Fruit fly (Drosophila melanogaster) whole organism, embryonic: Measurements from ENCODE around the gene CG5355.

Experiments
- BEAF-32 ChIP-seq: fragments of 200-800 bp; sonication (Bioruptor generic); optimal IDR thresholded peaks from 3 replicates; lab custom pipeline; 2017; ENCODE audit warnings: missing biosample characterization, missing genetic modification characterization, mild to moderate bottlenecking, moderate library complexity, missing genetic modification reagents
- Bdp1 ChIP-seq: fragments of 200-800 bp; sonication (Bioruptor generic); optimal IDR thresholded peaks from 3 replicates; lab custom pipeline; 2016; ENCODE audit warnings: missing biosample characterization, missing genetic modification characterization
- Blimp-1 ChIP-seq: fragments of 200-800 bp; sonication (Bioruptor generic); optimal IDR thresholded peaks from 3 replicates; lab custom pipeline; 2018; ENCODE audit warnings: missing biosample characterization, missing genetic modification characterization, mild to moderate bottlenecking, moderate library complexity, missing genetic modification reagents
- CG10654 ChIP-seq: fragments of 200-800 bp; sonication (Bioruptor generic); optimal IDR thresholded peaks from 2 replicates; lab custom pipeline; 2016; ENCODE audit warnings: missing biosample characterization, missing genetic modification characterization
- CG11085 ChIP-seq: fragments of 200-800 bp; sonication (Bioruptor generic); IDR thresholded peaks from 2 replicates; pipeline ENCODE4 v1.3.6; 2022; ENCODE audit warnings: missing biosample characterization, missing genetic modification characterization
- CG11695 ChIP-seq: fragments of 200-800 bp; sonication (Bioruptor generic); IDR thresholded peaks from 3 replicates; pipeline ENCODE4 v1.3.6; 2022; ENCODE audit warnings: missing biosample characterization, missing genetic modification characterization
- CG1233 ChIP-seq: fragments of 200-800 bp; sonication (Bioruptor generic); optimal IDR thresholded peaks from 4 replicates; lab custom pipeline; 2018; ENCODE audit warnings: missing biosample characterization, mild to moderate bottlenecking, missing genetic modification characterization
- CG13287 ChIP-seq: fragments of 200-800 bp; sonication (Bioruptor generic); IDR thresholded peaks from 2 replicates; pipeline ENCODE4 v1.3.6; 2022; ENCODE audit warnings: missing biosample characterization, missing genetic modification characterization; ENCODE audit not compliant: partially characterized antibody
- CG14710 ChIP-seq: fragments of 200-800 bp; sonication (Bioruptor generic); optimal IDR thresholded peaks from 3 replicates; lab custom pipeline; 2019; ENCODE audit warnings: missing biosample characterization, mild to moderate bottlenecking, missing genetic modification characterization, moderate library complexity
- CG14860 ChIP-seq: fragments of 200-800 bp; sonication (Bioruptor generic); IDR thresholded peaks from 3 replicates; pipeline ENCODE4 v1.3.6; 2022; ENCODE audit warnings: missing biosample characterization, missing genetic modification characterization; ENCODE audit not compliant: partially characterized antibody
- CG15514 ChIP-seq: fragments of 200-800 bp; sonication (Bioruptor generic); optimal IDR thresholded peaks from 3 replicates; lab custom pipeline; 2017; ENCODE audit warnings: missing biosample characterization, missing genetic modification characterization, mild to moderate bottlenecking, moderate library complexity, missing genetic modification reagents
- CG17612 ChIP-seq: fragments of 200-800 bp; sonication (Bioruptor generic); IDR thresholded peaks from 2 replicates; pipeline ENCODE4 v1.3.6; 2022; ENCODE audit warnings: missing biosample characterization, missing genetic modification characterization
- CG1792 ChIP-seq: fragments of 200-800 bp; sonication (Bioruptor generic); optimal IDR thresholded peaks from 2 replicates; lab custom pipeline; 2016; ENCODE audit warnings: missing biosample characterization, missing genetic modification characterization
- CG2120 ChIP-seq: fragments of 200-800 bp; sonication (Bioruptor generic); optimal IDR thresholded peaks from 3 replicates; lab custom pipeline; 2016; ENCODE audit warnings: missing biosample characterization, missing genetic modification characterization
- CG2712 ChIP-seq: fragments of 200-800 bp; optimal IDR thresholded peaks from 3 replicates; lab custom pipeline; 2019; ENCODE audit warnings: missing biosample characterization, mild to moderate bottlenecking, missing genetic modification characterization, moderate library complexity
- CG30403 ChIP-seq: fragments of 200-800 bp; sonication (Bioruptor generic); optimal IDR thresholded peaks from 3 replicates; lab custom pipeline; 2016; ENCODE audit warnings: missing biosample characterization, missing genetic modification characterization
- CG32767 ChIP-seq: fragments of 200-800 bp; sonication (Bioruptor generic); IDR thresholded peaks from 2 replicates; pipeline ENCODE4 v1.3.6; 2022; ENCODE audit warnings: missing biosample characterization, missing genetic modification characterization
- CG33557 ChIP-seq: fragments of 200-800 bp; sonication (Bioruptor generic); optimal IDR thresholded peaks from 2 replicates; lab custom pipeline; 2019; ENCODE audit warnings: missing biosample characterization, mild to moderate bottlenecking, missing genetic modification characterization, moderate library complexity
- CG4404 ChIP-seq: fragments of 200-800 bp; sonication (Bioruptor generic); IDR thresholded peaks from 2 replicates; pipeline ENCODE4 v1.3.6; 2022; ENCODE audit warnings: missing biosample characterization, missing genetic modification characterization
- CG5953 ChIP-seq: fragments of 200-800 bp; sonication (Bioruptor generic); IDR thresholded peaks from 2 replicates; pipeline ENCODE4 v1.3.6; 2022; ENCODE audit warnings: missing biosample characterization, missing genetic modification characterization
- CG8089 ChIP-seq: fragments of 200-800 bp; sonication (Bioruptor generic); optimal IDR thresholded peaks from 3 replicates; lab custom pipeline; 2016; ENCODE audit warnings: missing biosample characterization, missing genetic modification characterization
- Chrac-16 ChIP-seq: fragments of 200-800 bp; sonication (Bioruptor generic); optimal IDR thresholded peaks from 3 replicates; lab custom pipeline; 2016; ENCODE audit warnings: missing biosample characterization, missing genetic modification characterization
- CoRest ChIP-seq: fragments of 200-800 bp; sonication (Bioruptor generic); optimal IDR thresholded peaks from 3 replicates; lab custom pipeline; 2018; ENCODE audit warnings: missing biosample characterization, mild to moderate bottlenecking, missing genetic modification characterization, moderate library complexity
- CrebB ChIP-seq: fragments of 200-800 bp; sonication (Bioruptor generic); optimal IDR thresholded peaks from 3 replicates; lab custom pipeline; 2018; ENCODE audit warnings: missing biosample characterization, mild to moderate bottlenecking, missing genetic modification characterization
- Dad ChIP-seq: fragments of 200-800 bp; sonication (Bioruptor generic); optimal IDR thresholded peaks from 3 replicates; lab custom pipeline; 2016; ENCODE audit warnings: missing biosample characterization, missing genetic modification characterization
- Dbx ChIP-seq: fragments of 200-800 bp; sonication (Bioruptor generic); IDR thresholded peaks from 3 replicates; pipeline ENCODE4 v1.3.6; 2022; ENCODE audit warnings: missing biosample characterization, missing genetic modification characterization
- Dip3 ChIP-seq: fragments of 200-800 bp; sonication (Bioruptor generic); optimal IDR thresholded peaks from 3 replicates; lab custom pipeline; 2016; ENCODE audit warnings: missing biosample characterization, missing genetic modification characterization
- Gug ChIP-seq: fragments of 200-800 bp; sonication (Bioruptor generic); IDR thresholded peaks from 4 replicates; pipeline ENCODE4 v1.3.6; 2022; ENCODE audit warnings: missing biosample characterization, missing genetic modification characterization
- Hmr ChIP-seq: fragments of 200-800 bp; sonication (Bioruptor generic); optimal IDR thresholded peaks from 3 replicates; lab custom pipeline; 2017; ENCODE audit warnings: mild to moderate bottlenecking, missing biosample characterization, missing genetic modification reagents, missing genetic modification characterization
- Hr39 ChIP-seq: fragments of >200 bp; optimal IDR thresholded peaks from 2 replicates; lab custom pipeline; 2017
- Kr ChIP-seq: fragments of 200-800 bp; sonication (Bioruptor generic); optimal IDR thresholded peaks from 2 replicates; lab custom pipeline; 2017; ENCODE audit warnings: missing biosample characterization, mild to moderate bottlenecking, missing genetic modification characterization
- ase ChIP-seq: fragments of 200-800 bp; sonication (Bioruptor generic); IDR thresholded peaks from 3 replicates; pipeline ENCODE4 v1.3.6; 2022; ENCODE audit warnings: missing biosample characterization, missing genetic modification characterization
- bab2 ChIP-seq: fragments of 200-800 bp; sonication (Bioruptor generic); optimal IDR thresholded peaks from 2 replicates; lab custom pipeline; 2016; ENCODE audit warnings: missing biosample characterization, missing genetic modification characterization
- bcd ChIP-seq: fragments of 200-800 bp; sonication (Bioruptor generic); optimal IDR thresholded peaks from 2 replicates; lab custom pipeline; 2017; ENCODE audit warnings: missing biosample characterization, mild to moderate bottlenecking, missing genetic modification characterization
- br ChIP-seq: fragments of >200 bp; optimal IDR thresholded peaks from 2 replicates; lab custom pipeline; 2017
- cg ChIP-seq: fragments of 200-800 bp; sonication (Bioruptor generic); optimal IDR thresholded peaks from 3 replicates; lab custom pipeline; 2019; ENCODE audit warnings: missing biosample characterization, mild to moderate bottlenecking, missing genetic modification characterization, moderate library complexity
- corto ChIP-seq: fragments of 200-800 bp; sonication (Bioruptor generic); optimal IDR thresholded peaks from 2 replicates; lab custom pipeline; 2016; ENCODE audit warnings: missing biosample characterization, mild to moderate bottlenecking, missing genetic modification characterization, moderate library complexity
- dimm ChIP-seq: fragments of 200-800 bp; sonication (Bioruptor generic); IDR thresholded peaks from 2 replicates; pipeline ENCODE4 v1.3.6; 2022; ENCODE audit warnings: missing biosample characterization, missing genetic modification characterization
- ems ChIP-seq: fragments of 200-800 bp; sonication (Bioruptor generic); optimal IDR thresholded peaks from 3 replicates; lab custom pipeline; 2016; ENCODE audit warnings: missing biosample characterization, missing genetic modification characterization
- en ChIP-seq: fragments of 200-800 bp; sonication (Bioruptor generic); optimal IDR thresholded peaks from 2 replicates; lab custom pipeline; 2016; ENCODE audit warnings: missing biosample characterization, missing genetic modification characterization
- lola ChIP-seq, 3 experiments: fragments of >200 bp in 2 of 3; fragments of 200-800 bp in 1 of 3; sonication (Bioruptor generic) in 1 of 3; optimal IDR thresholded peaks; 2 replicates each; lab custom pipeline; 2017 to 2019; ENCODE audit warnings: missing biosample characterization in 3 of 3, missing genetic modification characterization in 3 of 3, mild to moderate bottlenecking in 1 of 3, moderate library complexity in 1 of 3
- odd ChIP-seq: fragments of 200-800 bp; sonication (Bioruptor generic); optimal IDR thresholded peaks from 2 replicates; lab custom pipeline; 2017; ENCODE audit warnings: missing biosample characterization, mild to moderate bottlenecking, missing genetic modification characterization
- pfk ChIP-seq: fragments of 200-800 bp; sonication (Bioruptor generic); optimal IDR thresholded peaks from 2 replicates; lab custom pipeline; 2018; ENCODE audit warnings: missing biosample characterization, mild to moderate bottlenecking, missing genetic modification characterization, moderate library complexity
- row ChIP-seq: fragments of 200-800 bp; sonication (Bioruptor generic); IDR thresholded peaks from 3 replicates; pipeline ENCODE4 v1.3.6; 2022; ENCODE audit warnings: missing biosample characterization, missing genetic modification characterization
- sens ChIP-seq: fragments of 200-800 bp; sonication (Bioruptor generic); peaks from one replicate; lab custom pipeline; 2016; ENCODE audit warnings: missing biosample characterization, missing genetic modification characterization
- sug ChIP-seq: fragments of 200-800 bp; optimal IDR thresholded peaks from 2 replicates; lab custom pipeline; 2019; ENCODE audit warnings: missing biosample characterization, mild to moderate bottlenecking, missing genetic modification characterization, moderate library complexity
- tgo ChIP-seq: fragments of 200-800 bp; sonication (Bioruptor generic); IDR thresholded peaks from 3 replicates; pipeline ENCODE4 v1.3.6; 2022; ENCODE audit warnings: missing biosample characterization, missing genetic modification characterization
- tll ChIP-seq, 2 experiments: fragments of 200-800 bp in 1 of 2; fragments of >200 bp in 1 of 2; sonication (Bioruptor generic) in 1 of 2; optimal IDR thresholded peaks; 2 replicates each; lab custom pipeline; 2017 to 2019; ENCODE audit warnings: missing biosample characterization in 2 of 2, missing genetic modification characterization in 2 of 2, mild to moderate bottlenecking in 1 of 2, moderate library complexity in 1 of 2
- usp ChIP-seq: fragments of >200 bp; optimal IDR thresholded peaks from 2 replicates; lab custom pipeline; 2017; ENCODE audit warnings: missing biosample characterization, missing genetic modification characterization
- zf30C ChIP-seq: fragments of 200-800 bp; sonication (Bioruptor generic); optimal IDR thresholded peaks from 3 replicates; lab custom pipeline; 2018; ENCODE audit warnings: missing biosample characterization, mild to moderate bottlenecking, missing genetic modification characterization

Gene CG5355

dm6 chr2L:10375464-10376236 is 37.6 kb downstream of the CG5355 start, which contains the start of the genes CG33303 and dpr19 (continued):
- TF ChIP-seq CG30403 (peak; percentile 64), Blimp-1 (GFP tag; lab: Kevin White, UChicago) (no peak), corto (GFP tag; lab: Kevin White, UChicago) (no peak), CoRest (tag; lab: Kevin White, UChicago) (peak; percentile 83), CG1792 (no peak), en (GFP tag; lab: Kevin White, UChicago) (no peak), sens (no peak), CrebB (tag; lab: Kevin White, UChicago) (peak; percentile 29), CG33557 (GFP tag; lab: Kevin White, UChicago) (peak; percentile 74), ems (no peak), tgo (GFP tag; lab: Robert Waterston, UW) (peak; percentile 66; the same call in 2 of the 3 replicates), ase (GFP tag; lab: Robert Waterston, UW) (no peak), CG4404 (GFP tag; lab: Robert Waterston, UW) (no peak), CG13287 (GFP tag; lab: Robert Waterston, UW) (peak; percentile 35; the same call in 1 of the 2 replicates), CG10654 (GFP tag; lab: Kevin White, UChicago) (peak; percentile 29), CG2712 (tag; lab: Kevin White, UChicago) (peak; percentile 92), cg (GFP tag; lab: Kevin White, UChicago) (no peak), Dad (GFP tag; lab: Kevin White, UChicago) (no peak), Dip3 (GFP tag; lab: Kevin White, UChicago) (no peak), CG15514 (peak; percentile 69), CG14710 (peak; percentile 90), CG2120 (GFP tag; lab: Kevin White, UChicago) (peak; percentile 27), sug (tag; lab: Kevin White, UChicago) (peak; percentile 79), Bdp1 (GFP tag; lab: Kevin White, UChicago) (no peak), CG32767 (peak; percentile 73; the same call in 1 of the 2 replicates), br (no peak), CG8089 (GFP tag; lab: Kevin White, UChicago) (no peak), Hr39 (lab: Kevin White, UChicago) (no peak), tll (GFP tag; optimal IDR thresholded peaks at IDR 0.05; lab: Kevin White, UChicago) (no peak), CG1233 (GFP tag; lab: Kevin White, UChicago) (peak; percentile 67), BEAF-32 (GFP tag; lab: Kevin White, UChicago) (peak; percentile 19), usp (no peak), dimm (GFP tag; lab: Robert Waterston, UW) (no peak), bab2 (GFP tag; lab: Kevin White, UChicago) (no peak), Dbx (peak; percentile 65; the same call in 2 of the 3 replicates), pfk (GFP tag; lab: Kevin White, UChicago) (peak; percentile 61), CG17612 (GFP tag; lab: Robert Waterston, UW) (no peak), CG11695 (GFP tag; lab: Robert Waterston, UW) (peak; percentile 76), row (GFP tag; lab: Robert Waterston, UW) (peak; percentile 83), CG14860 (GFP tag; lab: Robert Waterston, UW) (no peak), Gug (GFP tag; lab: Robert Waterston, UW) (no peak), odd (GFP tag; lab: Kevin White, UChicago) (peak; percentile 53), Hmr (GFP tag; lab: Kevin White, UChicago) (peak; percentile 85), zf30C (no peak), lola (GFP tag; optimal IDR thresholded peaks at IDR 0.05; lab: Kevin White, UChicago) (peak in 1 of 3 experiments; percentile 77), Kr (GFP tag; lab: Kevin White, UChicago) (no peak), Chrac-16 (peak; percentile 38), CG11085 (no peak), CG5953 (no peak), bcd (GFP tag; lab: Kevin White, UChicago) (peak; percentile 65)
